Fruit fly (Drosophila melanogaster) whole organism, wandering third instar larva: ENCODE measurements around the gene Neurl4.

Source experiments
- Abd-B ChIP-seq: fragments of >200 bp; optimal IDR thresholded peaks from 2 replicates; lab custom pipeline; 2017; ENCODE audit warnings: missing biosample characterization, missing genetic modification characterization
- CG32264 ChIP-seq: fragments of 200-800 bp; sonication (Bioruptor generic); optimal IDR thresholded peaks from 2 replicates; lab custom pipeline; 2016; ENCODE audit warnings: missing biosample characterization, missing genetic modification characterization
- CG9705 ChIP-seq: fragments of 200-800 bp; sonication (Bioruptor generic); optimal IDR thresholded peaks from 2 replicates; lab custom pipeline; 2018; ENCODE audit warnings: missing biosample characterization, mild to moderate bottlenecking, missing genetic modification characterization
- CrebA ChIP-seq: fragments of 200-800 bp; sonication (Bioruptor generic); optimal IDR thresholded peaks from 2 replicates; lab custom pipeline; 2016; ENCODE audit warnings: missing biosample characterization, mild to moderate bottlenecking, missing genetic modification characterization, borderline replicate concordance
- Dfd ChIP-seq: fragments of >200 bp; optimal IDR thresholded peaks from 2 replicates; lab custom pipeline; 2017; ENCODE audit warnings: missing biosample characterization, missing genetic modification characterization
- GATAd ChIP-seq: sonication (Bioruptor generic); optimal IDR thresholded peaks from 2 replicates; lab custom pipeline; 2016; ENCODE audit warnings: missing biosample characterization, missing genetic modification characterization
- Hnf4 ChIP-seq: fragments of 200-800 bp; sonication (Bioruptor generic); optimal IDR thresholded peaks from 2 replicates; lab custom pipeline; 2016; ENCODE audit warnings: missing biosample characterization, mild to moderate bottlenecking, missing genetic modification characterization
- Hr78 ChIP-seq: fragments of >200 bp; optimal IDR thresholded peaks from 2 replicates; lab custom pipeline; 2017; ENCODE audit warnings: missing biosample characterization, missing genetic modification characterization
- Mio ChIP-seq: sonication (Bioruptor generic); optimal IDR thresholded peaks from 2 replicates; lab custom pipeline; 2016; ENCODE audit warnings: missing biosample characterization, missing genetic modification characterization
- N ChIP-seq: fragments of >200 bp; optimal IDR thresholded peaks from 2 replicates; lab custom pipeline; 2018; ENCODE audit warnings: missing biosample characterization, missing external identifiers, missing genetic modification characterization
- OdsH ChIP-seq: fragments of 200-800 bp; sonication (Bioruptor generic); optimal IDR thresholded peaks from 2 replicates; lab custom pipeline; 2016; ENCODE audit warnings: missing biosample characterization, mild to moderate bottlenecking, missing genetic modification characterization
- Rel ChIP-seq, 2 experiments: fragments of 200-800 bp; sonication (Bioruptor generic) in 1 of 2; optimal IDR thresholded peaks; 2 replicates in 1 of 2; 3 replicates in 1 of 2; lab custom pipeline; 2016 to 2019; ENCODE audit warnings: mild to moderate bottlenecking in 2 of 2, missing biosample characterization in 2 of 2, missing genetic modification characterization in 2 of 2, moderate library complexity in 1 of 2
- Sp1 ChIP-seq: fragments of 200-800 bp; sonication (Bioruptor generic); optimal IDR thresholded peaks from 3 replicates; lab custom pipeline; 2019; ENCODE audit warnings: missing biosample characterization, mild to moderate bottlenecking, missing genetic modification characterization, moderate library complexity
- br ChIP-seq: fragments of 200-800 bp; sonication (Bioruptor generic); optimal IDR thresholded peaks from 2 replicates; lab custom pipeline; 2016; ENCODE audit warnings: missing biosample characterization, missing genetic modification characterization
- dl ChIP-seq, 2 experiments: fragments of 175-275, 200-275 bp in 1 of 2; fragments of 200-275 bp in 1 of 2; sonication (Bioruptor generic); optimal IDR thresholded peaks; lab custom pipeline; 2018; ENCODE audit warnings: mild to moderate bottlenecking in 2 of 2, missing biosample characterization in 2 of 2, missing genetic modification characterization in 2 of 2, moderate library complexity in 2 of 2; ENCODE audit not compliant: partially characterized antibody in 2 of 2, insufficient read depth in 1 of 2
- dmrt93B ChIP-seq: fragments of 200-800 bp; sonication (Bioruptor generic); optimal IDR thresholded peaks from 2 replicates; lab custom pipeline; 2018; ENCODE audit warnings: missing biosample characterization, mild to moderate bottlenecking, missing genetic modification characterization
- ey ChIP-seq: fragments of 200-800 bp; sonication (Bioruptor generic); optimal IDR thresholded peaks from 2 replicates; lab custom pipeline; 2016; ENCODE audit warnings: missing biosample characterization, missing genetic modification characterization
- foxo ChIP-seq, 2 experiments: fragments of 200-800 bp; sonication (Bioruptor generic); optimal IDR thresholded peaks; 2 replicates in 1 of 2; 3 replicates in 1 of 2; lab custom pipeline; 2016 to 2017; ENCODE audit warnings: missing biosample characterization in 2 of 2, missing genetic modification characterization in 2 of 2
- fru ChIP-seq: fragments of 200-800 bp; sonication (Bioruptor generic); optimal IDR thresholded peaks from 3 replicates; lab custom pipeline; 2016; ENCODE audit warnings: missing biosample characterization, mild to moderate bottlenecking, missing genetic modification characterization
- jim ChIP-seq: fragments of 175-275, 200-325 bp; sonication (Bioruptor generic); optimal IDR thresholded peaks from 2 replicates; lab custom pipeline; 2016; ENCODE audit warnings: missing biosample characterization, mild to moderate bottlenecking, missing genetic modification characterization
- pan ChIP-seq: fragments of >200 bp; optimal IDR thresholded peaks from 2 replicates; lab custom pipeline; 2017
- psq ChIP-seq: fragments of 200-800 bp; sonication (Bioruptor generic); optimal IDR thresholded peaks from 3 replicates; lab custom pipeline; 2017; ENCODE audit warnings: missing biosample characterization, mild to moderate bottlenecking, missing genetic modification characterization, moderate library complexity
- rgr ChIP-seq: fragments of 200-800 bp; sonication (Bioruptor generic); optimal IDR thresholded peaks from 3 replicates; lab custom pipeline; 2016; ENCODE audit warnings: missing biosample characterization, mild to moderate bottlenecking, missing genetic modification characterization
- sv ChIP-seq: fragments of 200-800 bp; sonication (Bioruptor generic); optimal IDR thresholded peaks from 3 replicates; lab custom pipeline; 2016; ENCODE audit warnings: missing biosample characterization, missing genetic modification characterization
- tai ChIP-seq: sonication (Bioruptor generic); optimal IDR thresholded peaks from 2 replicates; lab custom pipeline; 2016; ENCODE audit warnings: missing biosample characterization, missing genetic modification characterization
- usp ChIP-seq: fragments of >200 bp; optimal IDR thresholded peaks from 2 replicates; lab custom pipeline; 2017; ENCODE audit warnings: missing biosample characterization, missing genetic modification characterization
- woc ChIP-seq: sonication (Bioruptor generic); optimal IDR thresholded peaks from 2 replicates; lab custom pipeline; 2016; ENCODE audit warnings: missing biosample characterization, mild to moderate bottlenecking, missing genetic modification characterization

Neurl4 gene

DNA sequence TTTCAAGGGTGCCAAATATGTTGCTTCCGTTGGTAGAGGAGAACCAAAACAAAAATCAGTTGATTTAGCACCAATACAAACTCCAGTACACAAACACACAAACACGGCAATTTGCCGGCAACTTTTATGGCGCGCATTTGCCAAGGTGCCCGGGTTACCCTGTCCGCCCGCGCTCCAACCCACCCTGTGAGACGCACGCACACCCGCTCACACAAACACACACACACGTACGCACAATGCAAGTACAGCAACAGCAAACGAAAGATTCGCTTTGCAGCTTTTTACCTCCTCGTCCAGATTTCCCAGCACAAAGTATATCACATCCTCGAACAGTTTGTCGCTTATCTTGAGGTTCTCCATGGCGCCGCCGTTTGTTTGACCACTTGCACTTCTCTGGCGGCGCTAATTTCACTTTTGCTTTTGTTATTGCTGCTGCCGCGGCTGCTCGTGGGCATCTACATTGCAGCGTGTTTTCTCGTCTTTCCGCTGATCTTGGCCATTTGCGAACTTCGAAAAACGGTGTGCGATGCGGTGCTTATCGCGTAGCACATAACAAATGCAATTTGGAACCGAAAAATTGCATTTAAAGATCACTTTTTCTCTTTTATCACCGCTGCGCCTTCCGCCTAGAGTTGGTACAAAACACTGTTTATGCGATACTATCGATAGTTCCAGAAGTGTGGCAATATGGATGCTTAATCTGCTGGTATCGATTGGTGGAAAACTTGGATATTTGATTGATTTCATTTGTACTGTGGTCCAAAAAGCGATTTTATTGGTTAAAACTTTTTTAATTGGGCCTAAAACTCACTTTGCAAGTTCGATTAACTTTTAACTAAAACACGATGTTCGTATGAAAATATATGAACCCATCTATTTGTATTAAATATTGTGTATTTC is 21.0 kb downstream of the Neurl4 start, which contains the start of gene Ptip (continued):
- TF ChIP-seq CG9705 = no peak
- TF ChIP-seq usp (GFP tag; lab: Kevin White, UChicago) = no peak
- no peak for TF ChIP-seq Rel (GFP tag; optimal IDR thresholded peaks at IDR 0.05; lab: Kevin White, UChicago)
- peak; percentile 40 for TF ChIP-seq Rel (tag; optimal IDR thresholded peaks at IDR 0.05; lab: Kevin White, UChicago)
- TF ChIP-seq Abd-B (GFP tag; lab: Kevin White, UChicago) = no peak
- TF ChIP-seq GATAd (GFP tag; lab: Kevin White, UChicago) = no peak
- TF ChIP-seq CrebA (GFP tag; lab: Kevin White, UChicago) = no peak
- no peak for TF ChIP-seq sv (GFP tag; lab: Kevin White, UChicago)
- TF ChIP-seq fru = no peak
- no peak for TF ChIP-seq rgr (GFP tag; lab: Kevin White, UChicago)
- TF ChIP-seq CG32264 = no peak
- TF ChIP-seq Dfd (GFP tag; lab: Kevin White, UChicago) = peak; percentile 11
- no peak for TF ChIP-seq Mio (GFP tag; lab: Kevin White, UChicago)

dm6 chr3L:14027549-14027948 is 22.1 kb downstream of the Neurl4 start:
- TF ChIP-seq N (GFP tag; lab: Kevin White, UChicago) (no peak), fru (no peak), Dfd (GFP tag; lab: Kevin White, UChicago) (peak; percentile 88), jim (GFP tag; lab: Kevin White, UChicago) (no peak), Hnf4 (GFP tag; lab: Kevin White, UChicago) (no peak), woc (GFP tag; lab: Kevin White, UChicago) (no peak)

- TF ChIP-seq Dfd (GFP tag; lab: Kevin White, UChicago) = peak; percentile 93
- TF ChIP-seq Sp1 = no peak
Measured at dm6 chr3L:14025736-14026135, 24.0 kb downstream of the Neurl4 start.

DNA sequence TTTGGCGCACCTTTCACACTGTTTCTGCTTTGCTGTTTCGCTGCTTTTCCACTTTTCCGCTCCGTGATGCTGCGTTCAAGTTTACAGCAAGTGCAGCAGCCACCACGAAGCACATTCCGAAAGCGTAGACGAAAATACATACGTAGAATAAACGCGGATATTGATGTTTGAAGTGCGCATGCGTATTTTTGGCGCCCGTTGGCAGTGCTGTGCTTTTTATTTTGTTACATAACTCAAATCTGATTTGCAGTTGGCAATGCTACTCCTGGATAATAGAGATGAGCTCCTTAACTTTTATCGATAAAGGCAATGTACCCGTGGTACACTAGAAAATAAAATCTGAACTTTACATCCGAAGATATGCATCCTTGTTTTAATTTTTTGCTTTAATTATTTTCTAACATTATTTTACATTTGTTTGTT is 43.0 kb downstream of the Neurl4 start:
- peak; percentile 85 for TF ChIP-seq psq (GFP tag; lab: Kevin White, UChicago)
- TF ChIP-seq GATAd (GFP tag; lab: Kevin White, UChicago) = no peak
- no peak for TF ChIP-seq OdsH (GFP tag; lab: Kevin White, UChicago)
- no peak for TF ChIP-seq Rel (GFP tag; optimal IDR thresholded peaks at IDR 0.05; lab: Kevin White, UChicago)
- TF ChIP-seq Rel (tag; optimal IDR thresholded peaks at IDR 0.05; lab: Kevin White, UChicago) = no peak
- TF ChIP-seq, all 38 proteins: peak for 1

- TF ChIP-seq Sp1 (no peak), dl (GFP tag; optimal IDR thresholded peaks at IDR 0.05; lab: Kevin White, UChicago; ENCODE audit: insufficient read depth in 1 of 2, partially characterized antibody in 2 of 2) (no peak), br (no peak), foxo (GFP tag; optimal IDR thresholded peaks at IDR 0.05; lab: Kevin White, UChicago) (no peak), CG32264 (no peak), sv (GFP tag; lab: Kevin White, UChicago) (no peak), Rel (GFP tag; optimal IDR thresholded peaks at IDR 0.05; lab: Kevin White, UChicago) (no peak), Rel (tag; optimal IDR thresholded peaks at IDR 0.05; lab: Kevin White, UChicago) (no peak), dmrt93B (GFP tag; lab: Kevin White, UChicago) (no peak), Hr78 (GFP tag; lab: Kevin White, UChicago) (no peak), Abd-B (GFP tag; lab: Kevin White, UChicago) (no peak), ey (GFP tag; lab: Kevin White, UChicago) (no peak), Hnf4 (GFP tag; lab: Kevin White, UChicago) (no peak), pan (no peak), fru (no peak), tai (GFP tag; lab: Kevin White, UChicago) (no peak), Mio (GFP tag; lab: Kevin White, UChicago) (no peak)
Measured at dm6 chr3L:14005627-14006287, 43.9 kb downstream of the Neurl4 start.
